Worm (Caenorhabditis elegans): ENCODE data around the gene cutl-23.

- TF ChIP-seq hlh-13 (GFP tag; optimal IDR thresholded peaks at IDR 0.05), result no peak
- TF ChIP-seq mec-3 (tag; optimal IDR thresholded peaks at IDR 0.05; ENCODE audit: borderline replicate concordance), result no peak
- no peak for TF ChIP-seq unc-42 (tag; optimal IDR thresholded peaks at IDR 0.05)
- TF ChIP-seq fax-1 (tag; optimal IDR thresholded peaks at IDR 0.05), result no peak
- no peak for TF ChIP-seq ceh-19 (GFP tag; optimal IDR thresholded peaks at IDR 0.05)
- no peak for TF ChIP-seq pqm-1 (tag; optimal IDR thresholded peaks at IDR 0.05)
Measured at ce11 chrIII:5815932-5816331, 45.9 kb downstream of the cutl-23 start, which contains the start of gene sma-4.

Measured in whole organism, late embryonic.